Fruit fly (Drosophila melanogaster) whole organism, embryonic: ENCODE measurements around the gene Ykt6.
A peak's percentile ranks its signal among the peaks of the same experiment; 100 is the strongest.

Experiments used
- ATbp ChIP-seq: fragments of 200-800 bp; sonication (Bioruptor generic); optimal IDR thresholded peaks from 2 replicates; lab custom pipeline; 2017; ENCODE audit warnings: missing biosample characterization, mild to moderate bottlenecking, missing genetic modification characterization, missing genetic modification reagents
- Atf3 ChIP-seq: fragments of 200-800 bp; sonication (Bioruptor generic); optimal IDR thresholded peaks from 3 replicates; lab custom pipeline; 2016; ENCODE audit warnings: missing biosample characterization, missing genetic modification characterization
- BEAF-32 ChIP-seq: fragments of 200-800 bp; sonication (Bioruptor generic); optimal IDR thresholded peaks from 3 replicates; lab custom pipeline; 2017; ENCODE audit warnings: missing biosample characterization, missing genetic modification characterization, mild to moderate bottlenecking, moderate library complexity, missing genetic modification reagents
- BtbVII ChIP-seq: fragments of 200-800 bp; sonication (Bioruptor generic); optimal IDR thresholded peaks from 3 replicates; lab custom pipeline; 2017; ENCODE audit warnings: missing biosample characterization, mild to moderate bottlenecking, missing genetic modification characterization
- CG10209 ChIP-seq: fragments of 200-800 bp; sonication (Bioruptor generic); optimal IDR thresholded peaks from 3 replicates; lab custom pipeline; 2017; ENCODE audit warnings: missing biosample characterization, mild to moderate bottlenecking, missing genetic modification characterization, missing genetic modification reagents
- CG1024 ChIP-seq: fragments of 200-800 bp; sonication (Bioruptor generic); IDR thresholded peaks from 2 replicates; pipeline ENCODE4 v1.3.6; 2022; ENCODE audit warnings: missing biosample characterization, missing genetic modification characterization
- CG11696 ChIP-seq: fragments of 200-800 bp; sonication (Bioruptor generic); IDR thresholded peaks from 2 replicates; pipeline ENCODE4 v1.3.6; 2022; ENCODE audit warnings: missing biosample characterization, missing genetic modification characterization
- CG13123 ChIP-seq: fragments of 200-800 bp; sonication (Bioruptor generic); optimal IDR thresholded peaks from 2 replicates; lab custom pipeline; 2016; ENCODE audit warnings: missing biosample characterization, missing genetic modification characterization
- CG15073 ChIP-seq: fragments of 200-800 bp; sonication (Bioruptor generic); optimal IDR thresholded peaks from 2 replicates; lab custom pipeline; 2016; ENCODE audit warnings: missing biosample characterization, missing genetic modification characterization
- CG15514 ChIP-seq: fragments of 200-800 bp; sonication (Bioruptor generic); optimal IDR thresholded peaks from 3 replicates; lab custom pipeline; 2017; ENCODE audit warnings: missing biosample characterization, missing genetic modification characterization, mild to moderate bottlenecking, moderate library complexity, missing genetic modification reagents
- CG15601 ChIP-seq: fragments of 200-800 bp; sonication (Bioruptor generic); optimal IDR thresholded peaks from 3 replicates; lab custom pipeline; 2019; ENCODE audit warnings: missing biosample characterization, mild to moderate bottlenecking, missing genetic modification characterization, moderate library complexity
- CG15696 ChIP-seq: fragments of 200-800 bp; sonication (Bioruptor generic); optimal IDR thresholded peaks from 2 replicates; lab custom pipeline; 2019; ENCODE audit warnings: missing biosample characterization, mild to moderate bottlenecking, missing genetic modification characterization, moderate library complexity
- CG17359 ChIP-seq: fragments of 200-800 bp; sonication (Bioruptor generic); optimal IDR thresholded peaks from 3 replicates; lab custom pipeline; 2018; ENCODE audit warnings: missing biosample characterization, mild to moderate bottlenecking, missing genetic modification characterization, moderate library complexity
- CG30020 ChIP-seq: fragments of 200-800 bp; optimal IDR thresholded peaks from 2 replicates; lab custom pipeline; 2019; ENCODE audit warnings: missing biosample characterization, mild to moderate bottlenecking, missing genetic modification characterization, moderate library complexity
- CG3065 ChIP-seq: fragments of 200-800 bp; sonication (Bioruptor generic); optimal IDR thresholded peaks from 2 replicates; lab custom pipeline; 2016; ENCODE audit warnings: missing biosample characterization, missing genetic modification characterization
- CG31365 ChIP-seq: fragments of 200-800 bp; sonication (Bioruptor generic); optimal IDR thresholded peaks from 2 replicates; lab custom pipeline; 2018; ENCODE audit warnings: missing biosample characterization, mild to moderate bottlenecking, missing genetic modification characterization
- CG33557 ChIP-seq: fragments of 200-800 bp; sonication (Bioruptor generic); optimal IDR thresholded peaks from 2 replicates; lab custom pipeline; 2019; ENCODE audit warnings: missing biosample characterization, mild to moderate bottlenecking, missing genetic modification characterization, moderate library complexity
- CG4360 ChIP-seq: fragments of 200-800 bp; sonication (Bioruptor generic); IDR thresholded peaks from 2 replicates; pipeline ENCODE4 v1.3.6; 2022; ENCODE audit warnings: missing biosample characterization, missing genetic modification characterization
- CG5180 ChIP-seq: fragments of 200-800 bp; sonication (Bioruptor generic); optimal IDR thresholded peaks from 3 replicates; lab custom pipeline; 2017; ENCODE audit warnings: missing biosample characterization, missing genetic modification characterization, mild to moderate bottlenecking, moderate library complexity, missing genetic modification reagents
- CG5245 ChIP-seq: fragments of 200-800 bp; sonication (Bioruptor generic); optimal IDR thresholded peaks from 3 replicates; lab custom pipeline; 2016; ENCODE audit warnings: missing biosample characterization, missing genetic modification characterization
- CG6791 ChIP-seq: fragments of 200-800 bp; sonication (Bioruptor generic); IDR thresholded peaks from 3 replicates; pipeline ENCODE4 v1.3.6; 2022; ENCODE audit warnings: missing biosample characterization, missing genetic modification characterization; ENCODE audit not compliant: partially characterized antibody
- CG8944 ChIP-seq: fragments of 200-800 bp; sonication (Bioruptor generic); optimal IDR thresholded peaks from 3 replicates; lab custom pipeline; 2016; ENCODE audit warnings: missing biosample characterization, missing genetic modification characterization
- CG9215 ChIP-seq: fragments of 200-800 bp; sonication (Bioruptor generic); IDR thresholded peaks from 2 replicates; pipeline ENCODE4 v1.3.6; 2022; ENCODE audit warnings: missing biosample characterization, missing genetic modification characterization
- CrebB ChIP-seq: fragments of 200-800 bp; sonication (Bioruptor generic); optimal IDR thresholded peaks from 3 replicates; lab custom pipeline; 2018; ENCODE audit warnings: missing biosample characterization, mild to moderate bottlenecking, missing genetic modification characterization
- Dfd ChIP-seq, 2 experiments: fragments of >200 bp; optimal IDR thresholded peaks; 2 replicates each; lab custom pipeline; 2017; ENCODE audit warnings: missing biosample characterization in 2 of 2, missing genetic modification characterization in 2 of 2
- HHEX ChIP-seq: fragments of 200-800 bp; sonication (Bioruptor generic); optimal IDR thresholded peaks from 3 replicates; lab custom pipeline; 2017; ENCODE audit warnings: missing biosample characterization, mild to moderate bottlenecking, missing genetic modification characterization, missing genetic modification reagents
- Hr78 ChIP-seq, 2 experiments: fragments of 200-800 bp in 1 of 2; fragments of >200 bp in 1 of 2; sonication (Bioruptor generic) in 1 of 2; optimal IDR thresholded peaks; 2 replicates each; lab custom pipeline; 2017 to 2019; ENCODE audit warnings: missing biosample characterization in 2 of 2, missing genetic modification characterization in 2 of 2, mild to moderate bottlenecking in 1 of 2, moderate library complexity in 1 of 2
- Neu2 ChIP-seq: fragments of 200-800 bp; sonication (Bioruptor generic); optimal IDR thresholded peaks from 3 replicates; lab custom pipeline; 2016; ENCODE audit warnings: missing biosample characterization, missing genetic modification characterization, borderline replicate concordance
- Oaz ChIP-seq: fragments of 200-800 bp; sonication (Bioruptor generic); IDR thresholded peaks from 2 replicates; pipeline ENCODE4 v1.3.6; 2022; ENCODE audit warnings: missing biosample characterization, missing genetic modification characterization
- Pdp1 ChIP-seq, 2 experiments: fragments of 200-800 bp; sonication (Bioruptor generic); optimal IDR thresholded peaks; 3 replicates each; lab custom pipeline; 2016; ENCODE audit warnings: missing biosample characterization in 2 of 2, missing genetic modification characterization in 2 of 2, mild to moderate bottlenecking in 1 of 2, moderate library complexity in 1 of 2
- Vsx1 ChIP-seq: fragments of 200-800 bp; sonication (Bioruptor generic); optimal IDR thresholded peaks from 2 replicates; lab custom pipeline; 2017; ENCODE audit warnings: missing biosample characterization, mild to moderate bottlenecking, missing genetic modification characterization, missing genetic modification reagents
- YL-1 ChIP-seq: fragments of 200-800 bp; sonication (Bioruptor generic); optimal IDR thresholded peaks from 3 replicates; lab custom pipeline; 2017; ENCODE audit warnings: missing biosample characterization, mild to moderate bottlenecking, missing genetic modification characterization
- btn ChIP-seq: fragments of 200-800 bp; sonication (Bioruptor generic); optimal IDR thresholded peaks from 2 replicates; lab custom pipeline; 2016; ENCODE audit warnings: missing biosample characterization, missing genetic modification characterization
- cato ChIP-seq: fragments of 200-800 bp; sonication (Bioruptor generic); optimal IDR thresholded peaks from 2 replicates; lab custom pipeline; 2016; ENCODE audit warnings: missing biosample characterization, missing genetic modification characterization, borderline replicate concordance
- ems ChIP-seq: fragments of 200-800 bp; sonication (Bioruptor generic); optimal IDR thresholded peaks from 3 replicates; lab custom pipeline; 2016; ENCODE audit warnings: missing biosample characterization, missing genetic modification characterization
- eve ChIP-seq, 2 experiments: fragments of >200 bp; optimal IDR thresholded peaks; 2 replicates each; lab custom pipeline; 2017; ENCODE audit warnings: missing biosample characterization in 2 of 2, missing genetic modification characterization in 2 of 2
- gcm ChIP-seq: fragments of 200-800 bp; sonication (Bioruptor generic); optimal IDR thresholded peaks from 2 replicates; lab custom pipeline; 2019; ENCODE audit warnings: missing biosample characterization, mild to moderate bottlenecking, missing genetic modification characterization, moderate library complexity
- her ChIP-seq: fragments of 200-800 bp; sonication (Bioruptor generic); optimal IDR thresholded peaks from 2 replicates; lab custom pipeline; 2016; ENCODE audit warnings: missing biosample characterization, missing genetic modification characterization
- jigr1 ChIP-seq: fragments of 200-800 bp; sonication (Bioruptor generic); IDR thresholded peaks from 3 replicates; pipeline ENCODE4 v1.3.6; 2022; ENCODE audit warnings: missing biosample characterization, missing genetic modification characterization
- jing ChIP-seq: fragments of 200-800 bp; sonication (Bioruptor generic); optimal IDR thresholded peaks from 2 replicates; lab custom pipeline; 2018; ENCODE audit warnings: missing biosample characterization, mild to moderate bottlenecking, missing genetic modification characterization
- klu ChIP-seq: fragments of 200-800 bp; sonication (Bioruptor generic); IDR thresholded peaks from 2 replicates; pipeline ENCODE4 v1.3.6; 2022; ENCODE audit warnings: missing biosample characterization, missing genetic modification characterization
- nmo ChIP-seq: fragments of 200-800 bp; sonication (Bioruptor generic); optimal IDR thresholded peaks from 2 replicates; lab custom pipeline; 2018; ENCODE audit warnings: missing biosample characterization, mild to moderate bottlenecking, missing genetic modification characterization, moderate library complexity
- peb ChIP-seq: fragments of 200-800 bp; sonication (Bioruptor generic); IDR thresholded peaks from 2 replicates; pipeline ENCODE4 v1.3.6; 2022; ENCODE audit warnings: missing biosample characterization, missing genetic modification characterization
- repo ChIP-seq: fragments of 200-800 bp; sonication (Bioruptor generic); optimal IDR thresholded peaks from 2 replicates; lab custom pipeline; 2016; ENCODE audit warnings: missing biosample characterization, missing genetic modification characterization
- sens ChIP-seq: fragments of 200-800 bp; sonication (Bioruptor generic); peaks from one replicate; lab custom pipeline; 2016; ENCODE audit warnings: missing biosample characterization, missing genetic modification characterization
- sens-2 ChIP-seq: fragments of 200-800 bp; sonication (Bioruptor generic); IDR thresholded peaks from 2 replicates; pipeline ENCODE4 v1.3.6; 2022; ENCODE audit warnings: missing biosample characterization, missing genetic modification characterization
- so ChIP-seq: fragments of 200-800 bp; sonication (Bioruptor generic); IDR thresholded peaks from 3 replicates; pipeline ENCODE4 v1.3.6; 2022; ENCODE audit warnings: missing biosample characterization, missing genetic modification characterization
- stwl ChIP-seq: fragments of 200-800 bp; sonication (Bioruptor generic); optimal IDR thresholded peaks from 3 replicates; lab custom pipeline; 2018; ENCODE audit warnings: missing biosample characterization, mild to moderate bottlenecking, missing genetic modification characterization, moderate library complexity
- wor ChIP-seq: fragments of 200-800 bp; sonication (Bioruptor generic); IDR thresholded peaks from 2 replicates; pipeline ENCODE4 v1.3.6; 2022; ENCODE audit warnings: missing biosample characterization, missing genetic modification characterization

Gene Ykt6

dm6 chrX:7893411-7894122, 26.6 kb upstream of the Ykt6 start, which contains the start of the genes CG45089, ND-MNLL and p115 (continued):
- TF ChIP-seq ATbp (GFP tag; lab: Kevin White, UChicago) = no peak
- TF ChIP-seq YL-1 (GFP tag; lab: Kevin White, UChicago) = peak; percentile 85
- peak; percentile 66 for TF ChIP-seq CG15514 (GFP tag; lab: Kevin White, UChicago)
- no peak for TF ChIP-seq repo (GFP tag; lab: Kevin White, UChicago)
- TF ChIP-seq CG33557 (GFP tag; lab: Kevin White, UChicago) = peak; percentile 29
- no peak for TF ChIP-seq CG5180 (GFP tag; lab: Kevin White, UChicago)
- TF ChIP-seq btn (GFP tag; lab: Kevin White, UChicago) = no peak
- peak; percentile 18 for TF ChIP-seq HHEX (GFP tag; lab: Kevin White, UChicago)
- TF ChIP-seq CG17359 = peak; percentile 66
- TF ChIP-seq nmo (GFP tag; lab: Kevin White, UChicago) = peak; percentile 73
- TF ChIP-seq CG10209 = peak; percentile 25
- TF ChIP-seq so = no peak
- TF ChIP-seq sens (GFP tag; lab: Kevin White, UChicago) = peak; percentile 88
- TF ChIP-seq cato (GFP tag; lab: Kevin White, UChicago) = peak; percentile 26
- peak; percentile 25; the same call in 1 of the 2 replicates for TF ChIP-seq CG9215 (GFP tag; lab: Robert Waterston, UW)
- TF ChIP-seq Hr78 (GFP tag; optimal IDR thresholded peaks at IDR 0.05; lab: Kevin White, UChicago) = no peak
- TF ChIP-seq CG15073 (GFP tag; lab: Kevin White, UChicago) = no peak
- TF ChIP-seq CG4360 (GFP tag; lab: Robert Waterston, UW) = no peak
- no peak for TF ChIP-seq wor (GFP tag; lab: Robert Waterston, UW)
- TF ChIP-seq peb = no peak
- 0 out of 2 replicates have a peak, but pooled peaks have one; percentile 31 for TF ChIP-seq CG1024
- no peak for TF ChIP-seq Dfd (GFP tag; optimal IDR thresholded peaks at IDR 0.05; lab: Kevin White, UChicago)
- TF ChIP-seq sens-2 (GFP tag; lab: Robert Waterston, UW) = no peak
- peak; percentile 15 for TF ChIP-seq CG5245 (GFP tag; lab: Kevin White, UChicago)
- TF ChIP-seq Neu2 (GFP tag; lab: Kevin White, UChicago) = no peak
- peak; percentile 14 for TF ChIP-seq CG3065 (GFP tag; lab: Kevin White, UChicago)
- TF ChIP-seq CG11696 = no peak
- TF ChIP-seq CrebB = no peak
- no peak; the same call in 2 of the 3 replicates for TF ChIP-seq jigr1 (GFP tag; lab: Robert Waterston, UW)
- TF ChIP-seq Vsx1 = no peak
- peak; percentile 53 for TF ChIP-seq klu (GFP tag; lab: Robert Waterston, UW)
- TF ChIP-seq Atf3 = no peak
- peak; percentile 75 for TF ChIP-seq BEAF-32 (GFP tag; lab: Kevin White, UChicago)
- no peak for TF ChIP-seq CG6791 (GFP tag; lab: Robert Waterston, UW)
- TF ChIP-seq stwl (tag; lab: Kevin White, UChicago) = peak; percentile 59
- TF ChIP-seq Pdp1 (GFP tag; optimal IDR thresholded peaks at IDR 0.05; lab: Kevin White, UChicago) = peak in 1 of 2 experiments; percentile 98
- no peak for TF ChIP-seq CG31365 (tag; lab: Kevin White, UChicago)
- no peak for TF ChIP-seq eve (GFP tag; optimal IDR thresholded peaks at IDR 0.05; lab: Kevin White, UChicago)
- peak; percentile 10 for TF ChIP-seq ems (GFP tag; lab: Kevin White, UChicago)
- TF ChIP-seq CG30020 (tag; lab: Kevin White, UChicago) = peak; percentile 67
- TF ChIP-seq Oaz = peak; percentile 26; the same call in 1 of the 2 replicates
- TF ChIP-seq CG15601 (tag; lab: Kevin White, UChicago) = peak; percentile 63
- TF ChIP-seq CG15696 = peak; percentile 73
- no peak for TF ChIP-seq CG8944 (GFP tag; lab: Kevin White, UChicago)
- TF ChIP-seq her (GFP tag; lab: Kevin White, UChicago) = no peak
- TF ChIP-seq BtbVII (GFP tag; lab: Kevin White, UChicago) = no peak
- peak; percentile 46 for TF ChIP-seq gcm (GFP tag; lab: Kevin White, UChicago)
- TF ChIP-seq CG13123 (GFP tag; lab: Kevin White, UChicago) = no peak
- TF ChIP-seq jing = no peak
